Worm (Caenorhabditis elegans): ENCODE measurements around the gene daao-1.
A peak's percentile ranks its signal among the peaks of the same experiment; 100 is the strongest.

The daao-1 gene

DNA sequence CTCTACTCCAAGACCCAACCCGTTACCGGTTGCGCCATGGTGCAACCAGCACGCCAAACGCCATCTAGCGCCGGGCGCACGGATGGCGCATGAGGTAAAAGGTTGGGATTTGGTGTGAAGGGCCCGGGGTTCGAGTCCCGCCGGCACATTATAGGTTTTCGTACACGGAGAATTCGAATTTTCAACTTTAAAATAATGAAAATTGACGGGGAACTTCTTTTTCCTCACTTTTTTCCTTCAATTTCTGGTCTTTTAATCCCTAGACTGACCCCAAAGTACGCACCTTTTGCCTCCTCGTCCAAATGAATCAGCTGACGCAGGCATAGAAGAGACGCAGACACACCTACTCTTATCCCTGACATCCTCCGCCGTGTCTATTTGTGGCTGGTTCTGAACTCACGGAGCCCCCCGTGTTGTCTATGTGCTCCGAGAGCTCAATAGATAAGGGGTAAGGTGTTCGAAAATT, 10.4 kb upstream of the daao-1 start (continued):
- peak; percentile 4 for TF ChIP-seq nhr-85 (tag)
- TF ChIP-seq fkh-4 (tag; optimal IDR thresholded peaks at IDR 0.05; ENCODE audit: borderline replicate concordance), result no peak
- TF ChIP-seq ztf-4 (tag; optimal IDR thresholded peaks at IDR 0.05), result no peak
- TF ChIP-seq unc-130 (tag; optimal IDR thresholded peaks at IDR 0.05), result no peak
- no peak for TF ChIP-seq alr-1 (tag; optimal IDR thresholded peaks at IDR 0.05; ENCODE audit: borderline replicate concordance)
- peak in 1 of 2 experiments; percentile 46 for TF ChIP-seq lsy-2 (tag; optimal IDR thresholded peaks at IDR 0.05)
- no peak for TF ChIP-seq ceh-88 (GFP tag; IDR thresholded peaks at IDR 0.05)
- peak; percentile 66 for TF ChIP-seq rnt-1 (tag; optimal IDR thresholded peaks at IDR 0.05)
- peak; percentile 15 for TF ChIP-seq unc-86 (tag; optimal IDR thresholded peaks at IDR 0.05)
- TF ChIP-seq sptf-1 (tag; optimal IDR thresholded peaks at IDR 0.05), result no peak
- peak; percentile 53 for TF ChIP-seq nhr-47 (tag; optimal IDR thresholded peaks at IDR 0.05)
- TF ChIP-seq nhr-77 (tag; optimal IDR thresholded peaks at IDR 0.05), result no peak
- TF ChIP-seq blmp-1 (tag; optimal IDR thresholded peaks at IDR 0.05), result no peak
- no peak for TF ChIP-seq unc-98 (GFP tag; IDR thresholded peaks at IDR 0.05)
- no peak for TF ChIP-seq zag-1 (tag; optimal IDR thresholded peaks at IDR 0.05)
- no peak for TF ChIP-seq lin-15B (tag; optimal IDR thresholded peaks at IDR 0.05)
- no peak for TF ChIP-seq mef-2 (tag; optimal IDR thresholded peaks at IDR 0.05)
- TF ChIP-seq mep-1 (tag; optimal IDR thresholded peaks at IDR 0.05), result peak; percentile 23
- no peak for TF ChIP-seq elt-2 (tag; optimal IDR thresholded peaks at IDR 0.05)
- TF ChIP-seq unc-62 (GFP tag; optimal IDR thresholded peaks at IDR 0.05), result no peak
- TF ChIP-seq dsc-1 (tag; optimal IDR thresholded peaks at IDR 0.05), result no peak
- TF ChIP-seq ces-1 (GFP tag; optimal IDR thresholded peaks at IDR 0.05), result no peak
- TF ChIP-seq sox-4 (tag; optimal IDR thresholded peaks at IDR 0.05), result no peak
- TF ChIP-seq lir-3 (tag; optimal IDR thresholded peaks at IDR 0.05; ENCODE audit: poor library complexity), result no peak
- TF ChIP-seq nhr-28 (tag; optimal IDR thresholded peaks at IDR 0.05), result no peak
- TF ChIP-seq mdl-1 (tag; optimal IDR thresholded peaks at IDR 0.05), result peak in 1 of 2 experiments; percentile 37
- TF ChIP-seq lin-39 (tag; optimal IDR thresholded peaks at IDR 0.05), result no peak
- no peak for TF ChIP-seq pag-3 (tag; optimal IDR thresholded peaks at IDR 0.05; ENCODE audit: borderline replicate concordance, insufficient read depth)
- TF ChIP-seq ceh-82 (tag; optimal IDR thresholded peaks at IDR 0.05), result peak in 1 of 3 experiments; percentile 12
- TF ChIP-seq efl-1 (optimal IDR thresholded peaks at IDR 0.05), result peak; percentile 8 to 36
- TF ChIP-seq efl-1 (GFP tag; optimal IDR thresholded peaks at IDR 0.05 in 1 of 2), result peak; percentile 37 to 68
- peak; percentile 60 for TF ChIP-seq fkh-8 (tag; optimal IDR thresholded peaks at IDR 0.05)
- TF ChIP-seq fos-1 (tag; optimal IDR thresholded peaks at IDR 0.05), result no peak
- peak; percentile 43 to 61 for TF ChIP-seq lin-35 (GFP tag; optimal IDR thresholded peaks at IDR 0.05)
- peak; percentile 16 for TF ChIP-seq tbx-2 (tag; optimal IDR thresholded peaks at IDR 0.05)
- TF ChIP-seq snu-23 (GFP tag; optimal IDR thresholded peaks at IDR 0.05), result peak; percentile 62
- TF ChIP-seq nhr-12 (tag; optimal IDR thresholded peaks at IDR 0.05), result no peak
- TF ChIP-seq grh-1 (GFP tag; IDR thresholded peaks at IDR 0.05), result no peak
- no peak for TF ChIP-seq nhr-237 (tag; optimal IDR thresholded peaks at IDR 0.05)
- TF ChIP-seq xbp-1 (tag; optimal IDR thresholded peaks at IDR 0.05), result peak; percentile 4
- no peak for TF ChIP-seq egl-27 (tag; optimal IDR thresholded peaks at IDR 0.05)
- no peak for TF ChIP-seq snpc-4 (tag; optimal IDR thresholded peaks at IDR 0.05)
- TF ChIP-seq egl-13 (tag; optimal IDR thresholded peaks at IDR 0.05), result no peak
- TF ChIP-seq aly-2 (tag; optimal IDR thresholded peaks at IDR 0.05), result no peak
- no peak for TF ChIP-seq irx-1 (tag; optimal IDR thresholded peaks at IDR 0.05)
- TF ChIP-seq nhr-20 (tag; optimal IDR thresholded peaks at IDR 0.05), result peak; percentile 46
- TF ChIP-seq pqm-1 (tag; optimal IDR thresholded peaks at IDR 0.05), result no peak
- no peak for TF ChIP-seq nhr-11 (tag; optimal IDR thresholded peaks at IDR 0.05)
- no peak for TF ChIP-seq C34B4.2 (tag; optimal IDR thresholded peaks at IDR 0.05)
- no peak for TF ChIP-seq ceh-90 (tag; optimal IDR thresholded peaks at IDR 0.05)
- no peak for TF ChIP-seq aha-1 (tag; optimal IDR thresholded peaks at IDR 0.05)
- TF ChIP-seq nhr-71 (tag; optimal IDR thresholded peaks at IDR 0.05), result peak; percentile 61
- TF ChIP-seq C16A3.4 (tag; optimal IDR thresholded peaks at IDR 0.05), result peak; percentile 1
- TF ChIP-seq jun-1 (tag; optimal IDR thresholded peaks at IDR 0.05), result no peak
- TF ChIP-seq unc-30 (tag; optimal IDR thresholded peaks at IDR 0.05), result no peak
